Fruit fly (Drosophila melanogaster) whole organism, embryonic: ENCODE measurements around the gene CG6607.
A peak's percentile ranks its signal among the peaks of the same experiment; 100 is the strongest.

Experiments used
- B-H1 ChIP-seq: fragments of 200-800 bp; sonication (Bioruptor generic); IDR thresholded peaks from 3 replicates; pipeline ENCODE4 v1.3.6; 2022; ENCODE audit warnings: missing biosample characterization, missing genetic modification characterization
- Bdp1 ChIP-seq: fragments of 200-800 bp; sonication (Bioruptor generic); optimal IDR thresholded peaks from 3 replicates; lab custom pipeline; 2016; ENCODE audit warnings: missing biosample characterization, missing genetic modification characterization
- CG10543 ChIP-seq: fragments of 200-800 bp; sonication (Bioruptor generic); optimal IDR thresholded peaks from 3 replicates; lab custom pipeline; 2017; ENCODE audit warnings: missing biosample characterization, mild to moderate bottlenecking, missing genetic modification characterization, moderate library complexity
- CG11093 ChIP-seq: fragments of 200-800 bp; sonication (Bioruptor generic); IDR thresholded peaks from 3 replicates; pipeline ENCODE4 v1.3.6; 2022; ENCODE audit warnings: missing biosample characterization, missing genetic modification characterization
- CG13296 ChIP-seq: fragments of 200-800 bp; sonication (Bioruptor generic); optimal IDR thresholded peaks from 3 replicates; lab custom pipeline; 2018; ENCODE audit warnings: missing biosample characterization, mild to moderate bottlenecking, missing genetic modification characterization
- CG13624 ChIP-seq: fragments of 200-800 bp; sonication (Bioruptor generic); optimal IDR thresholded peaks from 2 replicates; lab custom pipeline; 2016; ENCODE audit warnings: missing biosample characterization, missing genetic modification characterization
- CG16779 ChIP-seq: fragments of 200-800 bp; sonication (Bioruptor generic); IDR thresholded peaks from 2 replicates; pipeline ENCODE4 v1.3.6; 2022; ENCODE audit warnings: missing biosample characterization, missing genetic modification characterization
- CG16813 ChIP-seq: fragments of 200-800 bp; sonication (Bioruptor generic); IDR thresholded peaks from 3 replicates; pipeline ENCODE4 v1.3.6; 2022; ENCODE audit warnings: missing biosample characterization, missing genetic modification characterization; ENCODE audit not compliant: partially characterized antibody
- CG17361 ChIP-seq: fragments of 200-800 bp; sonication (Bioruptor generic); IDR thresholded peaks from 3 replicates; pipeline ENCODE4 v1.3.6; 2022; ENCODE audit warnings: missing biosample characterization, missing genetic modification characterization
- CG17385 ChIP-seq: fragments of 200-800 bp; sonication (Bioruptor generic); optimal IDR thresholded peaks from 3 replicates; lab custom pipeline; 2018; ENCODE audit warnings: missing biosample characterization, mild to moderate bottlenecking, missing genetic modification characterization
- CG1832 ChIP-seq: fragments of 200-800 bp; sonication (Bioruptor generic); optimal IDR thresholded peaks from 2 replicates; lab custom pipeline; 2017; ENCODE audit warnings: missing biosample characterization, mild to moderate bottlenecking, missing genetic modification characterization, inconsistent platforms
- CG31441 ChIP-seq: fragments of 200-800 bp; sonication (Bioruptor generic); IDR thresholded peaks from 2 replicates; pipeline ENCODE4 v1.3.6; 2022; ENCODE audit warnings: missing biosample characterization, missing genetic modification characterization
- CG4282 ChIP-seq: fragments of 200-800 bp; sonication (Bioruptor generic); optimal IDR thresholded peaks from 2 replicates; lab custom pipeline; 2016; ENCODE audit warnings: missing biosample characterization, missing genetic modification characterization
- CG6254 ChIP-seq: fragments of 200-800 bp; sonication (Bioruptor generic); optimal IDR thresholded peaks from 3 replicates; lab custom pipeline; 2017; ENCODE audit warnings: mild to moderate bottlenecking, missing biosample characterization, missing genetic modification reagents, missing genetic modification characterization
- CG7963 ChIP-seq: fragments of 200-800 bp; sonication (Bioruptor generic); IDR thresholded peaks from 3 replicates; pipeline ENCODE4 v1.3.6; 2022; ENCODE audit warnings: missing biosample characterization, missing genetic modification characterization; ENCODE audit not compliant: partially characterized antibody
- CG8359 ChIP-seq: fragments of 200-800 bp; sonication (Bioruptor generic); optimal IDR thresholded peaks from 2 replicates; lab custom pipeline; 2017; ENCODE audit warnings: missing biosample characterization, mild to moderate bottlenecking, missing genetic modification characterization, borderline replicate concordance
- ERR ChIP-seq: fragments of 200-800 bp; sonication (Bioruptor generic); optimal IDR thresholded peaks from 2 replicates; lab custom pipeline; 2016; ENCODE audit warnings: missing biosample characterization, missing genetic modification characterization
- Elba2 ChIP-seq: fragments of 200-800 bp; sonication (Bioruptor generic); optimal IDR thresholded peaks from 3 replicates; lab custom pipeline; 2016; ENCODE audit warnings: missing biosample characterization, missing genetic modification characterization
- Ets97D ChIP-seq: fragments of 200-800 bp; sonication (Bioruptor generic); optimal IDR thresholded peaks from 3 replicates; lab custom pipeline; 2016; ENCODE audit warnings: missing biosample characterization, missing genetic modification characterization
- Gug ChIP-seq: fragments of 200-800 bp; sonication (Bioruptor generic); IDR thresholded peaks from 4 replicates; pipeline ENCODE4 v1.3.6; 2022; ENCODE audit warnings: missing biosample characterization, missing genetic modification characterization
- H2.0 ChIP-seq: fragments of 200-800 bp; sonication (Bioruptor generic); IDR thresholded peaks from 2 replicates; pipeline ENCODE4 v1.3.6; 2022; ENCODE audit warnings: missing biosample characterization, missing genetic modification characterization
- Hmx ChIP-seq: fragments of 200-800 bp; sonication (Bioruptor generic); optimal IDR thresholded peaks from 2 replicates; lab custom pipeline; 2016; ENCODE audit warnings: missing biosample characterization, missing genetic modification characterization
- Hr39 ChIP-seq: fragments of >200 bp; optimal IDR thresholded peaks from 2 replicates; lab custom pipeline; 2017
- Max ChIP-seq: fragments of 200-800 bp; sonication (Bioruptor generic); optimal IDR thresholded peaks from 2 replicates; lab custom pipeline; 2016; ENCODE audit warnings: missing biosample characterization, mild to moderate bottlenecking, missing genetic modification characterization
- Mes4 ChIP-seq: fragments of 200-800 bp; sonication (Bioruptor generic); optimal IDR thresholded peaks from 2 replicates; lab custom pipeline; 2016; ENCODE audit warnings: missing biosample characterization, missing genetic modification characterization
- TFAM ChIP-seq: fragments of 200-800 bp; sonication (Bioruptor generic); optimal IDR thresholded peaks from 2 replicates; lab custom pipeline; 2017; ENCODE audit warnings: missing biosample characterization, missing genetic modification characterization, inconsistent platforms
- YL-1 ChIP-seq: fragments of 200-800 bp; sonication (Bioruptor generic); optimal IDR thresholded peaks from 3 replicates; lab custom pipeline; 2017; ENCODE audit warnings: missing biosample characterization, mild to moderate bottlenecking, missing genetic modification characterization
- ac ChIP-seq: fragments of 200-800 bp; sonication (Bioruptor generic); optimal IDR thresholded peaks from 3 replicates; lab custom pipeline; 2017; ENCODE audit warnings: missing biosample characterization, mild to moderate bottlenecking, missing genetic modification characterization
- bbx ChIP-seq: fragments of 200-800 bp; sonication (Bioruptor generic); IDR thresholded peaks from 2 replicates; pipeline ENCODE4 v1.3.6; 2022; ENCODE audit warnings: missing biosample characterization, missing genetic modification characterization; ENCODE audit not compliant: partially characterized antibody
- cwo ChIP-seq: fragments of 200-800 bp; sonication (Bioruptor generic); optimal IDR thresholded peaks from 3 replicates; lab custom pipeline; 2017; ENCODE audit warnings: missing biosample characterization, missing genetic modification characterization, mild to moderate bottlenecking, moderate library complexity, missing genetic modification reagents
- dmrt11E ChIP-seq: fragments of 200-800 bp; sonication (Bioruptor generic); optimal IDR thresholded peaks from 3 replicates; lab custom pipeline; 2018; ENCODE audit warnings: missing biosample characterization, mild to moderate bottlenecking, missing genetic modification characterization, moderate library complexity
- eve ChIP-seq, 2 experiments: fragments of >200 bp; optimal IDR thresholded peaks; 2 replicates each; lab custom pipeline; 2017; ENCODE audit warnings: missing biosample characterization in 2 of 2, missing genetic modification characterization in 2 of 2
- gsb ChIP-seq: fragments of 200-800 bp; sonication (Bioruptor generic); IDR thresholded peaks from 2 replicates; pipeline ENCODE4 v1.3.6; 2022; ENCODE audit warnings: missing biosample characterization, missing genetic modification characterization
- gsb-n ChIP-seq: fragments of 200-800 bp; sonication (Bioruptor generic); optimal IDR thresholded peaks from 3 replicates; lab custom pipeline; 2018; ENCODE audit warnings: missing biosample characterization, mild to moderate bottlenecking, missing genetic modification characterization
- kay ChIP-seq: fragments of 200-800 bp; sonication (Bioruptor generic); optimal IDR thresholded peaks from 2 replicates; lab custom pipeline; 2016; ENCODE audit warnings: missing biosample characterization, missing genetic modification characterization
- lmd ChIP-seq: fragments of 200-800 bp; sonication (Bioruptor generic); IDR thresholded peaks from 2 replicates; pipeline ENCODE4 v1.3.6; 2022; ENCODE audit warnings: missing biosample characterization, missing genetic modification characterization
- lov ChIP-seq, 2 experiments: fragments of 200-800 bp in 1 of 2; fragments of >200 bp in 1 of 2; sonication (Bioruptor generic) in 1 of 2; IDR thresholded peaks in 1 of 2; optimal IDR thresholded peaks in 1 of 2; 2 replicates in 1 of 2; 3 replicates in 1 of 2; pipeline versions ENCODE4 v1.3.6 to Lab custom; 2017 to 2022; ENCODE audit warnings: missing biosample characterization in 1 of 2, missing genetic modification characterization in 1 of 2
- mam ChIP-seq: fragments of 200-800 bp; sonication (Bioruptor generic); optimal IDR thresholded peaks from 3 replicates; lab custom pipeline; 2016; ENCODE audit warnings: missing biosample characterization, missing genetic modification characterization
- nerfin-1 ChIP-seq: fragments of 200-800 bp; sonication (Bioruptor generic); optimal IDR thresholded peaks from 3 replicates; lab custom pipeline; 2019; ENCODE audit warnings: missing biosample characterization, mild to moderate bottlenecking, missing genetic modification characterization, moderate library complexity
- ranshi ChIP-seq: fragments of 200-800 bp; sonication (Bioruptor generic); IDR thresholded peaks from 2 replicates; pipeline ENCODE4 v1.3.6; 2022; ENCODE audit warnings: missing biosample characterization, missing genetic modification characterization
- repo ChIP-seq: fragments of 200-800 bp; sonication (Bioruptor generic); optimal IDR thresholded peaks from 2 replicates; lab custom pipeline; 2016; ENCODE audit warnings: missing biosample characterization, missing genetic modification characterization
- shn ChIP-seq: fragments of 200-800 bp; sonication (Bioruptor generic); optimal IDR thresholded peaks from 3 replicates; lab custom pipeline; 2016; ENCODE audit warnings: missing biosample characterization, missing genetic modification characterization
- slou ChIP-seq: fragments of 200-800 bp; sonication (Bioruptor generic); optimal IDR thresholded peaks from 3 replicates; lab custom pipeline; 2016; ENCODE audit warnings: missing biosample characterization, missing genetic modification characterization
- zen2 ChIP-seq: fragments of 200-800 bp; sonication (Bioruptor generic); IDR thresholded peaks from 3 replicates; pipeline ENCODE4 v1.3.6; 2022; ENCODE audit warnings: missing biosample characterization, missing genetic modification characterization; ENCODE audit not compliant: partially characterized antibody
- zf30C ChIP-seq: fragments of 200-800 bp; sonication (Bioruptor generic); optimal IDR thresholded peaks from 3 replicates; lab custom pipeline; 2018; ENCODE audit warnings: missing biosample characterization, mild to moderate bottlenecking, missing genetic modification characterization
- zfh2 ChIP-seq: fragments of 200-800 bp; sonication (Bioruptor generic); optimal IDR thresholded peaks from 2 replicates; lab custom pipeline; 2016; ENCODE audit warnings: missing biosample characterization, missing genetic modification characterization

The CG6607 gene

DNA sequence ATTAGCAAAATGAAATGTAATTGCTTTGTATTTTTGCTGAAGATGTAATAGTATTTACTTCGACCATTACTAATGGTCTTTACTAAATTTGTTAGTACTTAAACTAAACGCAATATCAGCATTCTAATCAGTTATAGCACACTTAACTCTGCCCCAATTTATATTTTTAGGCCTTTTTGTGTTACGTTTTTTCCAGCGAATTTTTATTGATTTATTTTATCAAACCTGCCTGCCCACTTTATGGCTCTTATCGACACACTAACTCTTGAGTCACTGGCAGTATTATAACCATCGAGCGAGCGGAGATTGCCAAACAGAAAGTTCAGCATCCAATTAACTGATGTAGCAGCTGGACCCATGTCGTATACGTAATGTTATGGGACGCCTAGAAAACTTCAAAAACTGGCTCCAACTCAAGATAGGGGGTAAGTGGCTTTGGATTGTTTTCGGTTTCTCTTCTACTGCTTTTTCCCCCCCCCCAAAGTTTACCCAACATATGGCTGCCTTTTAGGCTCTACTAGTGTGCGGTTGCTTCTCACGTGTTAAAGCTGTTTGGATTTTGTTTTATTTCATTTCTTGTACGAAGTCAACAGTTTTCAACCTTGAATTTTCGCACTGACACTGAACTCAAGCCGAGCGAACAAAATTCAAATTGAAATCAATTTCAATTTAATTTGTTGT, 42.0 kb downstream of the CG6607 start (continued):
- no peak for TF ChIP-seq zf30C (GFP tag; lab: Kevin White, UChicago)

DNA sequence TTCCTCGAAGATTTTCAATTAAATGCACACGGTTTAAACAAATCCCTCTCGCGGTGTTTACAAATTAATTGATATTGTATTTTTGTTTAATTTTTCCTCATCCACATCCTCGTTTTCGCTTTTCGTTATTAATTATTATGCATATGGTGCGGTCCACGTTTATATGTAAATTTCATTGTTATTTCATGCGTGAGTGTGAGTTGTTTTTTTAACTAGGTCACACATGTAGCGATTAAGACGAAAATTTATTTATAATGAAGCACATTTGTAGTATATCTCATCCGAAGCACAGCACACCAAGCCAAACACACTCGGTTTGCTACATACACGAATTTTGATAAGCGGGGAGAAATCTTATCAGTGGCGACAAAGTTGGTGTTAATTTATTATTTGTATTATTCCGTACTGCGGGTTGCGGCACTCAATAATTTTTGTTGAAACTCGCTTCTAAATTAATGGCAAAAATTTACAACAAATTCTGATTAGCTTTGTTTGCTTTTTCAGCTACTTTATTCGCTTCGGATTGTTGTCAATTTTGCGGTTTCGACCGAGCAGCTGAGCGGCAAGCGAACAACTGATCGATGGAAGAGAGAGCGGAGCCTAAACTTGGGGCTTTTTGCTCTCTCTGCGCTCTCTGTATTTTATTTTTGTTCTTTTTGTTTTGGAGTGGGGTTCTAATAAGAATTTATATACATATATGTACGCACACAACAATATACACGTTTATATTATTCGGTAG, 43.7 kb downstream of the CG6607 start:
- TF ChIP-seq CG16813 (GFP tag; lab: Robert Waterston, UW) (no peak), cwo (peak; percentile 58), lov (optimal IDR thresholded peaks at IDR 0.05; lab: Kevin White, UChicago) (no peak), lov (GFP tag; IDR thresholded peaks at IDR 0.05; lab: Robert Waterston, UW) (no peak), CG13296 (GFP tag; lab: Kevin White, UChicago) (peak; percentile 1), Ets97D (GFP tag; lab: Kevin White, UChicago) (no peak), Bdp1 (GFP tag; lab: Kevin White, UChicago) (no peak), slou (no peak), TFAM (GFP tag; lab: Kevin White, UChicago) (no peak), CG4282 (GFP tag; lab: Kevin White, UChicago) (no peak), zen2 (GFP tag; lab: Robert Waterston, UW) (no peak), lmd (no peak), gsb (GFP tag; lab: Robert Waterston, UW) (no peak), kay (GFP tag; lab: Kevin White, UChicago) (no peak), H2.0 (no peak), nerfin-1 (tag; lab: Kevin White, UChicago) (no peak), CG31441 (GFP tag; lab: Robert Waterston, UW) (no peak), Elba2 (GFP tag; lab: Kevin White, UChicago) (no peak), Hr39 (lab: Kevin White, UChicago) (no peak), repo (GFP tag; lab: Kevin White, UChicago) (no peak), gsb-n (tag; lab: Kevin White, UChicago) (no peak), CG8359 (GFP tag; lab: Kevin White, UChicago) (no peak), eve (GFP tag; optimal IDR thresholded peaks at IDR 0.05; lab: Kevin White, UChicago) (peak in 1 of 2 experiments; percentile 78), shn (no peak), ERR (GFP tag; lab: Kevin White, UChicago) (peak; percentile 20), CG17361 (GFP tag; lab: Robert Waterston, UW) (no peak), zfh2 (GFP tag; lab: Kevin White, UChicago) (no peak), B-H1 (GFP tag; lab: Robert Waterston, UW) (no peak), Mes4 (GFP tag; lab: Kevin White, UChicago) (no peak), CG6254 (no peak), ranshi (GFP tag; lab: Robert Waterston, UW) (no peak), CG17385 (peak; percentile 19), CG7963 (GFP tag; lab: Robert Waterston, UW) (no peak), CG13624 (GFP tag; lab: Kevin White, UChicago) (no peak), zf30C (GFP tag; lab: Kevin White, UChicago) (no peak), mam (GFP tag; lab: Kevin White, UChicago) (no peak), CG10543 (GFP tag; lab: Kevin White, UChicago) (peak; percentile 64), YL-1 (GFP tag; lab: Kevin White, UChicago) (no peak), CG11093 (GFP tag; lab: Robert Waterston, UW) (no peak), Hmx (GFP tag; lab: Kevin White, UChicago) (no peak), CG16779 (GFP tag; lab: Robert Waterston, UW) (no peak), CG1832 (GFP tag; lab: Kevin White, UChicago) (no peak), dmrt11E (no peak), Gug (no peak), bbx (GFP tag; lab: Robert Waterston, UW) (0 out of 2 replicates have a peak, but pooled peaks have one; percentile 40), ac (GFP tag; lab: Kevin White, UChicago) (no peak), Max (GFP tag; lab: Kevin White, UChicago) (no peak)
